Worm (Caenorhabditis elegans): ENCODE results near the gene B0001.8.

B0001.8 gene

DNA sequence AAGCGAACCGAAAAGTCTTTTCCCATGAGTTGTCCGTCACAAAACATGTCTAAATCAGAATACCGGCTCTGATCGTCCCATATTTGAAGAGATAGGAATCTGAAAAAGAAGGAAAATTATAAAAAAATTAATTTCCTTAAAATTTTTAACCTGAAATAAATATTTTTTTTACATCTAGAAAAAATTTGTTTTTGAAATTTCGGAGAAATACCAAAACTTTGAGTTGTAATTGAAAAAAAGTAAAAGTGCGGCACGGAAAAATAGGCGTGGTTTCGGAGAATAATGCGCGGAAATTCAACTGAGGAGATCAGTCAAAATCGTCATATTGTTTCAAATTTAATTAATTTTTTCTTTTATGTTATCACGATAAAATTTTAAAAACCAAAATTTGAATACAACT, 51.3 kb downstream of the B0001.8 start, which contains the start of gene F11A10.6:
TSS of gene F11A10.6 (minus strand) at position 101 of the 400 bp plus-strand sequence.
- no peak for TF ChIP-seq zip-8 (tag; optimal IDR thresholded peaks at IDR 0.05)
- no peak for TF ChIP-seq elt-3 (tag; optimal IDR thresholded peaks at IDR 0.05)
- no peak for TF ChIP-seq blmp-1 (tag; optimal IDR thresholded peaks at IDR 0.05)
- TF ChIP-seq ceh-43 (GFP tag; optimal IDR thresholded peaks at IDR 0.05), result no peak
- no peak for TF ChIP-seq ces-1 (GFP tag; optimal IDR thresholded peaks at IDR 0.05)
- no peak for TF ChIP-seq sem-2 (GFP tag; optimal IDR thresholded peaks at IDR 0.05)
- TF ChIP-seq unc-62 (GFP tag; optimal IDR thresholded peaks at IDR 0.05), result no peak
- TF ChIP-seq cnd-1 (tag; optimal IDR thresholded peaks at IDR 0.05), result no peak
- TF ChIP-seq ceh-83 (GFP tag; optimal IDR thresholded peaks at IDR 0.05), result no peak

DNA sequence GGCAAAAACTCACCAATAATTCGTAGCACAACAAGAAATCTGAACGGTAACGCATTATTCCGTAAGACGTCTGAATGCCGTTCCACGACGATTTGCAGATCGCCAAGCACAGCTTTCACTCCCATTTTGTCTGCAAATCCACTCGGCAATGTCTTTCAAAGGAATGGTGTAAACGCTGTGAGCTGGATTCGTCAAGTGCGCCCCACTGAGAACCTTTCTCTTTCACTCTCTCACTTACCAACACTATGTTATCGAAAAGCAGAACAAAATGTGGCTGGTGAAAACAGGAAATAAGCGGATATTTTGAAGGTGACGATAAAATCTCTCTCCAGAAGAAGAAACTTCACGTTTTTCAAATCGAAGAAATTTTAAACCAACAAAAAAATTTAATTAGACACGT, 52.0 kb downstream of the B0001.8 start:
- peak; percentile 58 for TF ChIP-seq blmp-1 (tag; optimal IDR thresholded peaks at IDR 0.05)
- TF ChIP-seq ztf-11 (tag; optimal IDR thresholded peaks at IDR 0.05), result no peak
- no peak for TF ChIP-seq ces-1 (GFP tag; optimal IDR thresholded peaks at IDR 0.05)
- peak; percentile 11 for TF ChIP-seq nhr-237 (tag; optimal IDR thresholded peaks at IDR 0.05)
- TF ChIP-seq snpc-4 (tag; optimal IDR thresholded peaks at IDR 0.05), result no peak
- no peak for TF ChIP-seq nhr-12 (tag; optimal IDR thresholded peaks at IDR 0.05)
- no peak for TF ChIP-seq lin-32 (GFP tag; optimal IDR thresholded peaks at IDR 0.05)
- TF ChIP-seq nhr-76 (tag; optimal IDR thresholded peaks at IDR 0.05), result no peak
- TF ChIP-seq ceh-83 (GFP tag; optimal IDR thresholded peaks at IDR 0.05), result no peak
- TF ChIP-seq mep-1 (tag; optimal IDR thresholded peaks at IDR 0.05), result peak; percentile 35
- TF ChIP-seq cnd-1 (tag; optimal IDR thresholded peaks at IDR 0.05), result no peak
- TF ChIP-seq nhr-2 (tag; optimal IDR thresholded peaks at IDR 0.05), result no peak
- TF ChIP-seq zip-8 (tag; optimal IDR thresholded peaks at IDR 0.05), result no peak
- peak; percentile 28 for TF ChIP-seq lsy-2 (tag; optimal IDR thresholded peaks at IDR 0.05)
- peak; percentile 36 for TF ChIP-seq ham-2 (GFP tag; optimal IDR thresholded peaks at IDR 0.05)

Measured in whole organism, mixed stage, embryonic.